Fruit fly (Drosophila melanogaster) whole organism: ENCODE measurements around the gene CG31275.

Experiments
- CG8478 ChIP-seq: fragments of >200 bp; optimal IDR thresholded peaks from 2 replicates; lab custom pipeline; 2018; ENCODE audit warnings: inconsistent platforms
- Dll ChIP-seq: fragments of >200 bp; optimal IDR thresholded peaks from 2 replicates; lab custom pipeline; 2017
- pan ChIP-seq: fragments of >200 bp; optimal IDR thresholded peaks from 2 replicates; lab custom pipeline; 2017
- psq ChIP-seq: fragments of >200 bp; optimal IDR thresholded peaks from 2 replicates; lab custom pipeline; 2017
- usp ChIP-seq: fragments of >200 bp; optimal IDR thresholded peaks from 2 replicates; lab custom pipeline; 2017; ENCODE audit warnings: missing biosample characterization, missing genetic modification characterization, mixed read lengths

DNA sequence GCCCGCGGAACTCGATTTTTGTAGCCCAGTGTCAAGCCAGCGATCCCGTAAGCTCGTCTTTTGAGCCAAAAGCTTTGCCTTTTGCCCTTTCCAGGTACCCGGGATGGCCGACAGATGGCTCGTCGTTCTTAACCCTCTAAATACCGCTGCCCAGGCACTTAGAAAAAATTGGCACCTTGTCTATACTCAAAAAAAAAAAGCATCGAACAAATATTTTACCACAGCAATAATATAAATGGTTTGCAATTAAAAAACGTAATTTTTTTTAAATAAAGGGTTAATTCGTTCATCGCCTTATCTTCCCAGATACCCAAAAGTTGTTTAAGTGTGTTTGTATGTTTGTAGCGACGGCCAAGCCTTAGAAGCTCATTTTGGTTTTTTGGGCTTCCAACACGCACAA lies 46.9 kb downstream of the CG31275 start:
- no peak for TF ChIP-seq CG8478 (lab: Kevin White, UChicago)
- TF ChIP-seq usp (GFP tag; lab: Kevin White, UChicago), result no peak
- no peak for TF ChIP-seq psq
- no peak for TF ChIP-seq pan (lab: Kevin White, UChicago)
- no peak for TF ChIP-seq Dll (lab: Kevin White, UChicago)
